Fruit fly (Drosophila melanogaster): ENCODE data around the gene CG7627.

Gene CG7627

dm6 chr2L:8339751-8340349 is 22.4 kb downstream of the CG7627 start:
- TF ChIP-seq h (optimal IDR thresholded peaks at IDR 0.05): no peak
- TF ChIP-seq insv (optimal IDR thresholded peaks at IDR 0.05): no peak
- TF ChIP-seq ttk (optimal IDR thresholded peaks at IDR 0.05): no peak

- TF ChIP-seq Myc (optimal IDR thresholded peaks at IDR 0.05) (no peak), insv (optimal IDR thresholded peaks at IDR 0.05) (no peak), h (optimal IDR thresholded peaks at IDR 0.05) (no peak), psq (optimal IDR thresholded peaks at IDR 0.05) (no peak), ttk (optimal IDR thresholded peaks at IDR 0.05) (no peak), Sin3A (optimal IDR thresholded peaks at IDR 0.05) (no peak)
Measured at dm6 chr2L:8338039-8338438, 24.2 kb downstream of the CG7627 start, which contains the start of gene witty. TSS of gene witty (plus strand) at chr2L:8338287.

- TF ChIP-seq ttk (optimal IDR thresholded peaks at IDR 0.05): no peak
- no peak for TF ChIP-seq insv (optimal IDR thresholded peaks at IDR 0.05)
- TF ChIP-seq h (optimal IDR thresholded peaks at IDR 0.05): no peak
- TF ChIP-seq Myc (optimal IDR thresholded peaks at IDR 0.05): no peak
- TF ChIP-seq Sin3A (optimal IDR thresholded peaks at IDR 0.05): no peak
- TF ChIP-seq psq (optimal IDR thresholded peaks at IDR 0.05): no peak
Measured at dm6 chr2L:8334705-8335104, 27.6 kb downstream of the CG7627 start.

dm6 chr2L:8333624-8334023 is 28.6 kb downstream of the CG7627 start:
- TF ChIP-seq psq (optimal IDR thresholded peaks at IDR 0.05) (no peak), ttk (optimal IDR thresholded peaks at IDR 0.05) (no peak), insv (optimal IDR thresholded peaks at IDR 0.05) (no peak), Sin3A (optimal IDR thresholded peaks at IDR 0.05) (no peak), Myc (optimal IDR thresholded peaks at IDR 0.05) (no peak), h (optimal IDR thresholded peaks at IDR 0.05) (no peak)

- TF ChIP-seq ttk (optimal IDR thresholded peaks at IDR 0.05) (no peak), psq (optimal IDR thresholded peaks at IDR 0.05) (no peak), h (optimal IDR thresholded peaks at IDR 0.05) (no peak)
Measured at dm6 chr2L:8333185-8333584, 29.1 kb downstream of the CG7627 start.

dm6 chr2L:8328526-8329097 is 33.7 kb downstream of the CG7627 start:
- TF ChIP-seq psq (optimal IDR thresholded peaks at IDR 0.05) (no peak), insv (optimal IDR thresholded peaks at IDR 0.05) (no peak), ttk (optimal IDR thresholded peaks at IDR 0.05) (no peak), Myc (optimal IDR thresholded peaks at IDR 0.05) (no peak), Sin3A (optimal IDR thresholded peaks at IDR 0.05) (no peak), h (optimal IDR thresholded peaks at IDR 0.05) (no peak)

- no peak for TF ChIP-seq ttk (optimal IDR thresholded peaks at IDR 0.05)
- TF ChIP-seq insv (optimal IDR thresholded peaks at IDR 0.05): no peak
- TF ChIP-seq h (optimal IDR thresholded peaks at IDR 0.05): no peak
- no peak for TF ChIP-seq Sin3A (optimal IDR thresholded peaks at IDR 0.05)
- TF ChIP-seq Myc (optimal IDR thresholded peaks at IDR 0.05): no peak
- no peak for TF ChIP-seq psq (optimal IDR thresholded peaks at IDR 0.05)
Measured at dm6 chr2L:8327783-8328327, 34.4 kb downstream of the CG7627 start.

- no peak for TF ChIP-seq psq (optimal IDR thresholded peaks at IDR 0.05)
- TF ChIP-seq insv (optimal IDR thresholded peaks at IDR 0.05): no peak
- TF ChIP-seq h (optimal IDR thresholded peaks at IDR 0.05): no peak
- no peak for TF ChIP-seq Sin3A (optimal IDR thresholded peaks at IDR 0.05)
- TF ChIP-seq ttk (optimal IDR thresholded peaks at IDR 0.05): no peak
- TF ChIP-seq Myc (optimal IDR thresholded peaks at IDR 0.05): no peak
Measured at dm6 chr2L:8327272-8327555, 35.1 kb downstream of the CG7627 start, which contains the start of gene CG14275. TSS of gene CG14275 (plus strand) at chr2L:8327456.

dm6 chr2L:8326414-8327271 is 35.6 kb downstream of the CG7627 start:
- TF ChIP-seq ttk (optimal IDR thresholded peaks at IDR 0.05): no peak
- TF ChIP-seq h (optimal IDR thresholded peaks at IDR 0.05): no peak
- TF ChIP-seq Myc (optimal IDR thresholded peaks at IDR 0.05): no peak
- TF ChIP-seq Sin3A (optimal IDR thresholded peaks at IDR 0.05): no peak
- no peak for TF ChIP-seq psq (optimal IDR thresholded peaks at IDR 0.05)
- TF ChIP-seq insv (optimal IDR thresholded peaks at IDR 0.05): no peak

- TF ChIP-seq psq (optimal IDR thresholded peaks at IDR 0.05): no peak
- TF ChIP-seq Sin3A (optimal IDR thresholded peaks at IDR 0.05): no peak
- no peak for TF ChIP-seq ttk (optimal IDR thresholded peaks at IDR 0.05)
- TF ChIP-seq insv (optimal IDR thresholded peaks at IDR 0.05): no peak
- no peak for TF ChIP-seq h (optimal IDR thresholded peaks at IDR 0.05)
- no peak for TF ChIP-seq Myc (optimal IDR thresholded peaks at IDR 0.05)
Measured at dm6 chr2L:8325150-8325549, 37.1 kb downstream of the CG7627 start, which contains the start of gene CG7781. TSS of gene CG7781 (minus strand) at chr2L:8325409.

- TF ChIP-seq Sin3A (optimal IDR thresholded peaks at IDR 0.05) (no peak), insv (optimal IDR thresholded peaks at IDR 0.05) (no peak), ttk (optimal IDR thresholded peaks at IDR 0.05) (no peak), h (optimal IDR thresholded peaks at IDR 0.05) (no peak), psq (optimal IDR thresholded peaks at IDR 0.05) (no peak), Myc (optimal IDR thresholded peaks at IDR 0.05) (no peak)
Measured at dm6 chr2L:8319858-8320525, 42.3 kb downstream of the CG7627 start, which contains the start of the genes mtsh and strat. TSS of gene mtsh (minus strand) at chr2L:8319908. TSS of gene strat (plus strand) at chr2L:8320328.
